Worm (Caenorhabditis elegans) whole organism, early embryonic: ENCODE measurements around the gene Y75B8A.7.

Experiments
- B0310.2 ChIP-seq: sonication (generic microtip); optimal IDR thresholded peaks from 2 replicates; lab custom pipeline; 2016; ENCODE audit warnings: mild to moderate bottlenecking, missing genetic modification characterization, missing compliant biosample characterization
- F13C5.2 ChIP-seq: sonication (generic microtip); optimal IDR thresholded peaks from 2 replicates; lab custom pipeline; 2017; ENCODE audit warnings: mild to moderate bottlenecking, missing genetic modification characterization, inconsistent platforms, missing compliant biosample characterization
- aly-1 ChIP-seq: sonication (generic microtip); optimal IDR thresholded peaks from 2 replicates; lab custom pipeline; 2016; ENCODE audit warnings: missing genetic modification characterization, missing compliant biosample characterization
- ama-1 ChIP-seq: fragments of 150-350 bp; optimal IDR thresholded peaks from 2 replicates; lab custom pipeline; 2014
- ceh-13 ChIP-seq: fragments of 200-800 bp; sonication (Bioruptor generic); optimal IDR thresholded peaks from 2 replicates; lab custom pipeline; 2018; ENCODE audit warnings: mild to moderate bottlenecking, missing genetic modification characterization, missing compliant biosample characterization
- ceh-36 ChIP-seq: sonication (generic microtip); optimal IDR thresholded peaks from 2 replicates; lab custom pipeline; 2016; ENCODE audit warnings: missing genetic modification characterization, inconsistent platforms, missing compliant biosample characterization
- ets-7 ChIP-seq: sonication (generic microtip); optimal IDR thresholded peaks from 2 replicates; lab custom pipeline; 2016; ENCODE audit warnings: missing genotype, missing genetic modification characterization, missing compliant biosample characterization
- flt-1 ChIP-seq: fragments of 200-800 bp; sonication (Bioruptor generic); IDR thresholded peaks from 2 replicates; pipeline ENCODE4 v1.3.6; 2022; ENCODE audit warnings: missing genetic modification characterization, missing compliant biosample characterization
- hmbx-1 ChIP-seq: sonication (generic microtip); optimal IDR thresholded peaks from 2 replicates; lab custom pipeline; 2016; ENCODE audit warnings: mild to moderate bottlenecking, missing genetic modification characterization, missing compliant biosample characterization
- hmg-4 ChIP-seq: fragments of 200-800 bp; sonication (Bioruptor generic); optimal IDR thresholded peaks from 2 replicates; lab custom pipeline; 2018; ENCODE audit warnings: mild to moderate bottlenecking, missing genetic modification characterization, missing compliant biosample characterization
- hnd-1 ChIP-seq: sonication (generic microtip); optimal IDR thresholded peaks from 2 replicates; lab custom pipeline; 2016; ENCODE audit warnings: missing genetic modification characterization, missing compliant biosample characterization
- pes-1 ChIP-seq: fragments of 200-800 bp; sonication (Bioruptor generic); IDR thresholded peaks from 2 replicates; pipeline ENCODE4 v1.3.6; 2022; ENCODE audit warnings: missing genetic modification reagents, missing genetic modification characterization, missing compliant biosample characterization
- scrt-1 ChIP-seq: fragments of 200-800 bp; sonication (Bioruptor generic); IDR thresholded peaks from 2 replicates; pipeline ENCODE4 v1.3.6; 2022; ENCODE audit warnings: missing genetic modification characterization, missing compliant biosample characterization
- sea-1 ChIP-seq: fragments of 200-800 bp; sonication (Bioruptor generic); conservative IDR thresholded peaks from 2 replicates; pipeline ENCODE4 v1.3.6; 2022; ENCODE audit warnings: missing genetic modification characterization, missing compliant biosample characterization
- tbx-11 ChIP-seq: fragments of 200-800 bp; sonication (Bioruptor generic); IDR thresholded peaks from 2 replicates; pipeline ENCODE4 v1.3.6; 2022; ENCODE audit warnings: missing genetic modification characterization, missing compliant biosample characterization
- tbx-37 ChIP-seq: fragments of 200-800 bp; sonication (Bioruptor generic); conservative IDR thresholded peaks from 2 replicates; pipeline ENCODE4 v1.3.6; 2022; ENCODE audit warnings: missing genetic modification reagents, missing genetic modification characterization, missing compliant biosample characterization
- tra-4 ChIP-seq: sonication (generic microtip); optimal IDR thresholded peaks from 2 replicates; lab custom pipeline; 2017; ENCODE audit warnings: missing genetic modification characterization, missing compliant biosample characterization

The Y75B8A.7 gene

ce11 chrIII:12152599-12152998 lies at the start of gene Y75B8A.7:
Gene Y75B8A.7, plus strand, starts transcription at chrIII:12152899.
- TF ChIP-seq hmg-4 (GFP tag; lab: Kevin White, UChicago), result no peak
- no peak for TF ChIP-seq ceh-13
- TF ChIP-seq hmbx-1 (tag; lab: Kevin White, UChicago), result no peak
- no peak for TF ChIP-seq ceh-36 (tag; lab: Kevin White, UChicago)
- TF ChIP-seq B0310.2 (tag; lab: Kevin White, UChicago), result no peak
- TF ChIP-seq ama-1 (lab: Kevin White, UChicago), result no peak
- TF ChIP-seq tra-4 (tag; lab: Kevin White, UChicago), result no peak
- TF ChIP-seq pes-1 (GFP tag; lab: Robert Waterston, UW), result no peak
- no peak for TF ChIP-seq tbx-11 (GFP tag; lab: Robert Waterston, UW)
- no peak for TF ChIP-seq hnd-1
- TF ChIP-seq flt-1 (GFP tag; lab: Robert Waterston, UW), result no peak
- no peak for TF ChIP-seq tbx-37

ce11 chrIII:12107441-12107840 lies 45.3 kb upstream of the Y75B8A.7 start, which contains the start of the genes cest-12 and lonp-2:
Gene cest-12, minus strand, starts transcription at chrIII:12107541.
Gene lonp-2, plus strand, starts transcription at chrIII:12107774.
- TF ChIP-seq hmg-4 (GFP tag; lab: Kevin White, UChicago), result no peak
- TF ChIP-seq aly-1 (tag; lab: Kevin White, UChicago), result no peak
- TF ChIP-seq ceh-13, result no peak
- no peak for TF ChIP-seq sea-1 (GFP tag; lab: Robert Waterston, UW)
- TF ChIP-seq ceh-36 (tag; lab: Kevin White, UChicago), result no peak
- TF ChIP-seq hnd-1, result no peak
- TF ChIP-seq pes-1 (GFP tag; lab: Robert Waterston, UW), result no peak
- no peak for TF ChIP-seq ets-7 (tag; lab: Kevin White, UChicago)
- no peak for TF ChIP-seq flt-1 (GFP tag; lab: Robert Waterston, UW)
- TF ChIP-seq ama-1 (lab: Kevin White, UChicago), result no peak
- no peak for TF ChIP-seq scrt-1
- no peak for TF ChIP-seq F13C5.2 (tag; lab: Kevin White, UChicago)
- no peak for TF ChIP-seq tbx-37
- TF ChIP-seq hmbx-1 (tag; lab: Kevin White, UChicago), result no peak
- TF ChIP-seq B0310.2 (tag; lab: Kevin White, UChicago), result no peak
- no peak for TF ChIP-seq tbx-11 (GFP tag; lab: Robert Waterston, UW)
- TF ChIP-seq tra-4 (tag; lab: Kevin White, UChicago), result no peak

DNA sequence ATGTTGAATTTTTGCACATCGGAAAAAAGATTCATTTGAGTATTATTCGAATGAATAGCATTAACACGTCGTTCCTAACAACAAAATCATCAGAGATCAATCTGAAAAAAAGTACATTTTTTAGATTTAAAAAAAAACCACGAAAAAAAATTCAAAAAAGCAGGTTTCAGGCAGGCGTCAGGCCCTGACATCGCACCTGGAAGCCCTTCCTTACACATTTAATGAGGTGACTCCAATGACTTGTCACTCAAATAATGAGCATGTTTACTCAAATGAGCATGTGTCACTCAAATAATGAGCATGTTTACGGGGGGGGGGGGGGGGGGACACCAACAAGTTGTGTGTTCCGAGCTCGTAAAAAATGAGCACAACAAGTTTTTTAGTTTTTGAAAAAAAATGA lies 34.3 kb upstream of the Y75B8A.7 start, which contains the start of gene lron-12:
TSS of gene lron-12 (minus strand) at position 101 of the 400 bp plus-strand sequence.
- no peak for TF ChIP-seq tbx-11 (GFP tag; lab: Robert Waterston, UW)
- no peak for TF ChIP-seq aly-1 (tag; lab: Kevin White, UChicago)

DNA sequence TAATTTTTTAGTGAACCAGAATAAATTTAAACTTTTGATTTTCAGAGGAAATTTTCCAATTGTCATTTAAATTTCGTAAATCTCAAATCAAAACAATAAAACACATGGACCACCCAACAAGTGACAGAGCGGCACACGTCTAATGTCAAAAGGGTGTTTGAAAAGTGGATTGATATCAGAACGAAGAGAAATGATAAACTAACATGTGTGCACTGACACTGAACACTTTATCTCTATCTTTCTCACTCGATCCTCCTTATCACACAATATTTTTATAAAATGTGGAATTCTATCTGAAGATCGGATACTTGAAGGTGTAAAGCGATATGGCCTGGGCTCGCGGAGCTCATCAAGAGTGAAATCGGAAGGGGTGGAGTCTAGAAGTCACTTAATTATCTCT lies 33.1 kb upstream of the Y75B8A.7 start:
- TF ChIP-seq ceh-36 (tag; lab: Kevin White, UChicago), result no peak
- no peak for TF ChIP-seq flt-1 (GFP tag; lab: Robert Waterston, UW)
- no peak for TF ChIP-seq hnd-1
- no peak for TF ChIP-seq hmg-4 (GFP tag; lab: Kevin White, UChicago)
- no peak for TF ChIP-seq hmbx-1 (tag; lab: Kevin White, UChicago)
- no peak for TF ChIP-seq F13C5.2 (tag; lab: Kevin White, UChicago)
- TF ChIP-seq B0310.2 (tag; lab: Kevin White, UChicago), result no peak
- TF ChIP-seq scrt-1, result no peak
- TF ChIP-seq tra-4 (tag; lab: Kevin White, UChicago), result no peak
- TF ChIP-seq ceh-13, result no peak
- no peak for TF ChIP-seq sea-1 (GFP tag; lab: Robert Waterston, UW)
- TF ChIP-seq ama-1 (lab: Kevin White, UChicago), result no peak
- no peak for TF ChIP-seq aly-1 (tag; lab: Kevin White, UChicago)
- TF ChIP-seq tbx-37, result no peak
- TF ChIP-seq tbx-11 (GFP tag; lab: Robert Waterston, UW), result no peak
- no peak for TF ChIP-seq pes-1 (GFP tag; lab: Robert Waterston, UW)
- no peak for TF ChIP-seq ets-7 (tag; lab: Kevin White, UChicago)

DNA sequence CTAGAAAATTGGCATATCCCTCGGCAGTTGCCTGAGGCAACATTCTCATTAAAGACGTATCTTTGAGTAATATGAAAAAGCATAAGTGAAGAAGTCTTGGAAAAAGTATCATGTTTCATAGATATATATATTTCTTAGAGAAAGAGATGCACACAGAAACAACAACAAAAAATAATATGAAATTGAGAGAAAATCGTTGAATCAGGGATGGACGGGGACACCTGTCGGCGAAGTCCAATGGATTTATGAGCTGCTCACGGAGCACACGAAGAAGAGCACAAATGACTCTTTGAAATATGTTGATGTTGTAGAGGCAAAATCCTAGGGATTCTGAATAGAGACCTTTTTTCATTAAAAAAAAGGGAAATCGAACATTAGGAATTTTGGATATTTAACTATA lies 31.5 kb upstream of the Y75B8A.7 start:
- no peak for TF ChIP-seq ama-1 (lab: Kevin White, UChicago)

ce11 chrIII:12123427-12123826 lies 29.3 kb upstream of the Y75B8A.7 start:
- TF ChIP-seq hmbx-1 (tag; lab: Kevin White, UChicago), result no peak
- TF ChIP-seq hmg-4 (GFP tag; lab: Kevin White, UChicago), result no peak
- TF ChIP-seq ama-1 (lab: Kevin White, UChicago), result no peak
- TF ChIP-seq tbx-11 (GFP tag; lab: Robert Waterston, UW), result no peak
- TF ChIP-seq hnd-1, result no peak
- TF ChIP-seq tbx-37, result no peak
- no peak for TF ChIP-seq ets-7 (tag; lab: Kevin White, UChicago)
- TF ChIP-seq ceh-13, result no peak
- TF ChIP-seq ceh-36 (tag; lab: Kevin White, UChicago), result no peak
- no peak for TF ChIP-seq scrt-1
- TF ChIP-seq aly-1 (tag; lab: Kevin White, UChicago), result no peak
- TF ChIP-seq tra-4 (tag; lab: Kevin White, UChicago), result no peak

- peak; percentile 68 for TF ChIP-seq ceh-36 (tag; lab: Kevin White, UChicago)
- TF ChIP-seq B0310.2 (tag; lab: Kevin White, UChicago), result no peak
- 0 out of 2 replicates have a peak, but pooled peaks have one; percentile 5 for TF ChIP-seq tbx-11 (GFP tag; lab: Robert Waterston, UW)
Observed at ce11 chrIII:12124392-12124791, 28.3 kb upstream of the Y75B8A.7 start.

DNA sequence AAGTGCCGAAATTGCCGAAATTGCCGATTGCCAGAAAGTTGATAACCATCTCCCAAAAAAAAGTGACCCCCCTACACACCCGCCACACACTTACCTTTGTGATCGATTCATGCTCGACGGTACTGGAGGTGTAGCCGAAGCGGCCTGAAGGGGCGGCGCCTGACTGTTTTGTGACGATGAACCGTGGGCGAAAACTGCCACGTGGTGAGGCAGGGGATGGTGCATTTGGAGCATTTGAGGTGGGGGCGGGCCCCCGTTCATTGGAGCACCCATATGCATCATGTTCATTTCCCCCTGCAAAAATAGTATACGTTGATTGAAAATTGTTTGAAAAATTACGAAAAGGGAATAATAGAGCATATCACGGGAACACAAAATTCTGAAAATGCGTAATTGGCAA lies 22.6 kb upstream of the Y75B8A.7 start, which contains the start of gene Y75B8A.6:
TSS of gene Y75B8A.6 (minus strand) at position 292 of the 400 bp plus-strand sequence.
- TF ChIP-seq ets-7 (tag; lab: Kevin White, UChicago) (no peak), tra-4 (tag; lab: Kevin White, UChicago) (no peak), ceh-13 (no peak), F13C5.2 (tag; lab: Kevin White, UChicago) (no peak), B0310.2 (tag; lab: Kevin White, UChicago) (no peak), hmg-4 (GFP tag; lab: Kevin White, UChicago) (no peak), pes-1 (GFP tag; lab: Robert Waterston, UW) (no peak), flt-1 (GFP tag; lab: Robert Waterston, UW) (no peak), sea-1 (GFP tag; lab: Robert Waterston, UW) (no peak), tbx-37 (no peak), aly-1 (tag; lab: Kevin White, UChicago) (no peak), hnd-1 (no peak), scrt-1 (no peak)
